Worm (Caenorhabditis elegans): ENCODE measurements around the gene F41G4.7.

ce11 chrX:16844924-16845323 is 8.7 kb upstream of the F41G4.7 start, which contains the start of gene F41G4.8:
- TF ChIP-seq hlh-4 (tag; optimal IDR thresholded peaks at IDR 0.05) (no peak), nhr-76 (tag; optimal IDR thresholded peaks at IDR 0.05) (no peak), unc-62 (GFP tag; optimal IDR thresholded peaks at IDR 0.05) (no peak), fos-1 (tag; optimal IDR thresholded peaks at IDR 0.05) (no peak), zip-4 (GFP tag; optimal IDR thresholded peaks at IDR 0.05) (no peak), snpc-4 (tag; optimal IDR thresholded peaks at IDR 0.05) (no peak), ztf-4 (tag; optimal IDR thresholded peaks at IDR 0.05) (no peak), elt-3 (tag; optimal IDR thresholded peaks at IDR 0.05) (no peak), ceh-63 (GFP tag; optimal IDR thresholded peaks at IDR 0.05) (no peak), unc-30 (tag; optimal IDR thresholded peaks at IDR 0.05) (no peak), C04F5.9 (tag; optimal IDR thresholded peaks at IDR 0.05) (no peak), jun-1 (tag; optimal IDR thresholded peaks at IDR 0.05) (no peak), nhr-77 (tag; optimal IDR thresholded peaks at IDR 0.05) (no peak)
